Fruit fly (Drosophila melanogaster) whole organism, embryonic: ENCODE results near the gene NaPi-III.

Experiments used
- Atf-2 ChIP-seq: fragments of 200-800 bp; sonication (Bioruptor generic); optimal IDR thresholded peaks from 2 replicates; lab custom pipeline; 2016; ENCODE audit warnings: missing biosample characterization, missing genetic modification characterization
- CG1024 ChIP-seq: fragments of 200-800 bp; sonication (Bioruptor generic); IDR thresholded peaks from 2 replicates; pipeline ENCODE4 v1.3.6; 2022; ENCODE audit warnings: missing biosample characterization, missing genetic modification characterization
- CG11695 ChIP-seq: fragments of 200-800 bp; sonication (Bioruptor generic); IDR thresholded peaks from 3 replicates; pipeline ENCODE4 v1.3.6; 2022; ENCODE audit warnings: missing biosample characterization, missing genetic modification characterization
- CG16779 ChIP-seq: fragments of 200-800 bp; sonication (Bioruptor generic); IDR thresholded peaks from 2 replicates; pipeline ENCODE4 v1.3.6; 2022; ENCODE audit warnings: missing biosample characterization, missing genetic modification characterization
- CG17361 ChIP-seq: fragments of 200-800 bp; sonication (Bioruptor generic); IDR thresholded peaks from 3 replicates; pipeline ENCODE4 v1.3.6; 2022; ENCODE audit warnings: missing biosample characterization, missing genetic modification characterization
- CG18619 ChIP-seq: fragments of 200-800 bp; sonication (Bioruptor generic); optimal IDR thresholded peaks from 3 replicates; lab custom pipeline; 2017; ENCODE audit warnings: missing biosample characterization, mild to moderate bottlenecking, missing genetic modification characterization
- CG2120 ChIP-seq: fragments of 200-800 bp; sonication (Bioruptor generic); optimal IDR thresholded peaks from 3 replicates; lab custom pipeline; 2016; ENCODE audit warnings: missing biosample characterization, missing genetic modification characterization
- CG33557 ChIP-seq: fragments of 200-800 bp; sonication (Bioruptor generic); optimal IDR thresholded peaks from 2 replicates; lab custom pipeline; 2019; ENCODE audit warnings: missing biosample characterization, mild to moderate bottlenecking, missing genetic modification characterization, moderate library complexity
- CG3407 ChIP-seq: fragments of 200-800 bp; sonication (Bioruptor generic); optimal IDR thresholded peaks from 2 replicates; lab custom pipeline; 2018; ENCODE audit warnings: missing biosample characterization, mild to moderate bottlenecking, missing genetic modification characterization
- CG6654 ChIP-seq: fragments of 200-800 bp; sonication (Bioruptor generic); optimal IDR thresholded peaks from 2 replicates; lab custom pipeline; 2017; ENCODE audit warnings: missing biosample characterization, mild to moderate bottlenecking, missing genetic modification characterization
- CG7271 ChIP-seq: fragments of 200-800 bp; sonication (Bioruptor generic); optimal IDR thresholded peaks from 2 replicates; lab custom pipeline; 2018; ENCODE audit warnings: missing biosample characterization, mild to moderate bottlenecking, missing genetic modification characterization, moderate library complexity
- CG7928 ChIP-seq: fragments of 200-800 bp; sonication (Bioruptor generic); optimal IDR thresholded peaks from 2 replicates; lab custom pipeline; 2017; ENCODE audit warnings: missing biosample characterization, mild to moderate bottlenecking, missing genetic modification characterization
- CoRest ChIP-seq: fragments of 200-800 bp; sonication (Bioruptor generic); optimal IDR thresholded peaks from 3 replicates; lab custom pipeline; 2018; ENCODE audit warnings: missing biosample characterization, mild to moderate bottlenecking, missing genetic modification characterization, moderate library complexity
- D19B ChIP-seq: fragments of 200-800 bp; sonication (Bioruptor generic); optimal IDR thresholded peaks from 2 replicates; lab custom pipeline; 2017; ENCODE audit warnings: missing biosample characterization, mild to moderate bottlenecking, missing genetic modification characterization
- Dip3 ChIP-seq: fragments of 200-800 bp; sonication (Bioruptor generic); optimal IDR thresholded peaks from 3 replicates; lab custom pipeline; 2016; ENCODE audit warnings: missing biosample characterization, missing genetic modification characterization
- HLH4C ChIP-seq: fragments of 200-800 bp; sonication (Bioruptor generic); IDR thresholded peaks from 3 replicates; pipeline ENCODE4 v1.3.6; 2022; ENCODE audit warnings: missing biosample characterization, missing genetic modification characterization; ENCODE audit not compliant: partially characterized antibody
- Hand ChIP-seq: fragments of 200-800 bp; sonication (Bioruptor generic); optimal IDR thresholded peaks from 2 replicates; lab custom pipeline; 2017; ENCODE audit warnings: mild to moderate bottlenecking, missing biosample characterization, missing genetic modification reagents, missing genetic modification characterization
- Hmx ChIP-seq: fragments of 200-800 bp; sonication (Bioruptor generic); optimal IDR thresholded peaks from 2 replicates; lab custom pipeline; 2016; ENCODE audit warnings: missing biosample characterization, missing genetic modification characterization
- Hr51 ChIP-seq, 2 experiments: fragments of 200-800 bp; sonication (Bioruptor generic); optimal IDR thresholded peaks; 2 replicates in 1 of 2; 3 replicates in 1 of 2; lab custom pipeline; 2016 to 2018; ENCODE audit warnings: missing biosample characterization in 2 of 2, missing genetic modification characterization in 2 of 2, mild to moderate bottlenecking in 1 of 2, moderate library complexity in 1 of 2
- Myb ChIP-seq: fragments of 200-800 bp; sonication (Bioruptor generic); optimal IDR thresholded peaks from 2 replicates; lab custom pipeline; 2016; ENCODE audit warnings: missing biosample characterization, missing genetic modification characterization
- NC2α ChIP-seq: fragments of 200-800 bp; sonication (Bioruptor generic); optimal IDR thresholded peaks from 2 replicates; lab custom pipeline; 2016; ENCODE audit warnings: missing biosample characterization, missing genetic modification characterization
- NC2β ChIP-seq: fragments of 200-800 bp; sonication (Bioruptor generic); optimal IDR thresholded peaks from 2 replicates; lab custom pipeline; 2016; ENCODE audit warnings: missing biosample characterization, missing genetic modification characterization
- Side ChIP-seq: fragments of 200-800 bp; sonication (Bioruptor generic); optimal IDR thresholded peaks from 2 replicates; lab custom pipeline; 2016; ENCODE audit warnings: missing biosample characterization, missing genetic modification characterization
- Sox100B ChIP-seq: fragments of 200-800 bp; sonication (Bioruptor generic); optimal IDR thresholded peaks from 3 replicates; lab custom pipeline; 2018; ENCODE audit warnings: missing biosample characterization, mild to moderate bottlenecking, missing genetic modification characterization
- Sry-β ChIP-seq: fragments of 200-800 bp; sonication (Bioruptor generic); optimal IDR thresholded peaks from 2 replicates; lab custom pipeline; 2018; ENCODE audit warnings: missing biosample characterization, mild to moderate bottlenecking, missing genetic modification characterization, moderate library complexity
- Usf ChIP-seq: fragments of 200-800 bp; sonication (Bioruptor generic); optimal IDR thresholded peaks from 2 replicates; lab custom pipeline; 2017; ENCODE audit warnings: missing genotype, missing biosample characterization, missing genetic modification characterization
- bcd ChIP-seq: fragments of 200-800 bp; sonication (Bioruptor generic); optimal IDR thresholded peaks from 2 replicates; lab custom pipeline; 2017; ENCODE audit warnings: missing biosample characterization, mild to moderate bottlenecking, missing genetic modification characterization
- bigmax ChIP-seq: fragments of 200-800 bp; sonication (Bioruptor generic); optimal IDR thresholded peaks from 2 replicates; lab custom pipeline; 2018; ENCODE audit warnings: missing biosample characterization, mild to moderate bottlenecking, missing genetic modification characterization
- chinmo ChIP-seq: fragments of 200-800 bp; sonication (Bioruptor generic); IDR thresholded peaks from 4 replicates; pipeline ENCODE4 v1.3.6; 2022; ENCODE audit warnings: missing biosample characterization, missing genetic modification characterization; ENCODE audit not compliant: partially characterized antibody
- chn ChIP-seq: fragments of 200-800 bp; sonication (Bioruptor generic); optimal IDR thresholded peaks from 2 replicates; lab custom pipeline; 2016; ENCODE audit warnings: missing biosample characterization, missing genetic modification characterization
- ewg ChIP-seq: fragments of 200-800 bp; sonication (Bioruptor generic); optimal IDR thresholded peaks from 3 replicates; lab custom pipeline; 2017; ENCODE audit warnings: mild to moderate bottlenecking, missing biosample characterization, missing genetic modification reagents, missing genetic modification characterization
- eyg ChIP-seq: fragments of 200-800 bp; sonication (Bioruptor generic); optimal IDR thresholded peaks from 3 replicates; lab custom pipeline; 2016; ENCODE audit warnings: missing biosample characterization, missing genetic modification characterization
- ftz-f1 ChIP-seq: fragments of 200-800 bp; sonication (Bioruptor generic); optimal IDR thresholded peaks from 2 replicates; lab custom pipeline; 2016; ENCODE audit warnings: missing biosample characterization, missing genetic modification characterization
- gcm ChIP-seq: fragments of 200-800 bp; sonication (Bioruptor generic); optimal IDR thresholded peaks from 2 replicates; lab custom pipeline; 2019; ENCODE audit warnings: missing biosample characterization, mild to moderate bottlenecking, missing genetic modification characterization, moderate library complexity
- gt ChIP-seq: fragments of 200-800 bp; sonication (Bioruptor generic); IDR thresholded peaks from 2 replicates; pipeline ENCODE4 v1.3.6; 2022; ENCODE audit warnings: missing biosample characterization, missing genetic modification characterization
- ham ChIP-seq: fragments of 200-800 bp; sonication (Bioruptor generic); IDR thresholded peaks from 2 replicates; pipeline ENCODE4 v1.3.6; 2022; ENCODE audit warnings: missing biosample characterization, missing genetic modification characterization
- hth ChIP-seq: fragments of >200 bp; optimal IDR thresholded peaks from 2 replicates; lab custom pipeline; 2017; ENCODE audit warnings: inconsistent platforms
- insv ChIP-seq, 2 experiments: fragments of 200-800 bp; sonication (Bioruptor generic); optimal IDR thresholded peaks; 3 replicates each; lab custom pipeline; 2016 to 2018; ENCODE audit warnings: missing biosample characterization in 2 of 2, missing genetic modification characterization in 2 of 2
- jigr1 ChIP-seq: fragments of 200-800 bp; sonication (Bioruptor generic); IDR thresholded peaks from 3 replicates; pipeline ENCODE4 v1.3.6; 2022; ENCODE audit warnings: missing biosample characterization, missing genetic modification characterization
- lilli ChIP-seq: fragments of 200-800 bp; sonication (Bioruptor generic); optimal IDR thresholded peaks from 3 replicates; lab custom pipeline; 2016; ENCODE audit warnings: missing biosample characterization, missing genetic modification characterization
- mld ChIP-seq: fragments of 200-800 bp; sonication (Bioruptor generic); IDR thresholded peaks from 3 replicates; pipeline ENCODE4 v1.3.6; 2022; ENCODE audit warnings: missing biosample characterization, missing genetic modification characterization; ENCODE audit not compliant: partially characterized antibody
- p53 ChIP-seq: fragments of 200-800 bp; sonication (Bioruptor generic); optimal IDR thresholded peaks from 2 replicates; lab custom pipeline; 2016; ENCODE audit warnings: missing biosample characterization, missing genetic modification characterization
- pb ChIP-seq: fragments of 200-800 bp; sonication (Bioruptor generic); optimal IDR thresholded peaks from 3 replicates; lab custom pipeline; 2016; ENCODE audit warnings: missing biosample characterization, missing genetic modification characterization
- schlank ChIP-seq: fragments of 200-800 bp; sonication (Bioruptor generic); optimal IDR thresholded peaks from 2 replicates; lab custom pipeline; 2018; ENCODE audit warnings: missing biosample characterization, mild to moderate bottlenecking, missing genetic modification characterization
- sd ChIP-seq: fragments of 200-800 bp; sonication (Bioruptor generic); optimal IDR thresholded peaks from 3 replicates; lab custom pipeline; 2018; ENCODE audit warnings: missing biosample characterization, mild to moderate bottlenecking, missing genetic modification characterization, moderate library complexity
- sens-2 ChIP-seq: fragments of 200-800 bp; sonication (Bioruptor generic); IDR thresholded peaks from 2 replicates; pipeline ENCODE4 v1.3.6; 2022; ENCODE audit warnings: missing biosample characterization, missing genetic modification characterization
- tna ChIP-seq: fragments of 200-800 bp; sonication (Bioruptor generic); IDR thresholded peaks from 2 replicates; pipeline ENCODE4 v1.3.6; 2022; ENCODE audit warnings: missing biosample characterization, missing genetic modification characterization; ENCODE audit not compliant: partially characterized antibody
- trem ChIP-seq: fragments of 200-800 bp; optimal IDR thresholded peaks from 3 replicates; lab custom pipeline; 2019; ENCODE audit warnings: missing biosample characterization, mild to moderate bottlenecking, missing genetic modification characterization, moderate library complexity
- ttk ChIP-seq: fragments of 200-800 bp; sonication (Bioruptor generic); IDR thresholded peaks from 2 replicates; pipeline ENCODE4 v2.1.2; 2022; ENCODE audit warnings: missing biosample characterization, missing genetic modification characterization

Gene NaPi-III

DNA sequence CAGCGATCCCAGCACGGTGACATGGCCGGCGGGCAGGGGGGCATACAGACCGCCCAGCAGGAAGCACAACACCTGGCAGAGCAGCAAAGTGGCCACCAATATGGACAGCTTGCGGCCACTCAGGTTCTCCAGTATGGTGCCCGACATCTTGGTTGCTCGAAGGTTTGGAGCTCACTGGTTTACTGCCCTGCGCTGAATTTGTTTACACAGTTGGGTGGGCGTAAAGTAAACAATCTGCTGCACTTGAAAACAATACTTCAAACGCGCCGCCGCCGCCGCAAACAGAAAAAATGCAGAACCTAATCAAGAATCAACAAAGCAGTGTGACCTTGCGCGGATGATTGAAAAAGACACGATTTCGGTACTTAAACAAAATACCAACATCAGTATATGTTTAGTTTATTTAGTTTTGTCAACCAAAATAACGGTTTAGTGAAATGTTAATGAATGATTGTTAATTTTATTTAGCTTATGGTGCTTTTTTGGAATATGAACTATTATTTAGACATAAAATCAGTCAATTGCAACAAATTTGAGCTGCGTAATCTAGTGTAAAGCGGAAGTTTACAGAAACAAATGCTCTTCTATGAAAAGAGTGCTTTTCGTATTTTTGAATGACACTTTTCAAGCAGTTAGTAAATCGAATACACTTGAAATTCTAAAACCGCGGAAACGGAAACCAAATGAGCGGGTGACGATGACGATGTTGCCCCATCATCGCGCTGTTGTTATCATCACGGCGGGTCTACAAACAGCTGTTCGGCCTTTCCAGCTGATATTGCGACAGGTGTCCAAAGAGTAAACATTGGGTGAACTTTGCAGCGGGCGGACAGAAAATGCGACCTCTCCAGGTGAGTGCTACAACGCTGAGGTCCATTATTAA is 46.4 kb downstream of the NaPi-III start, which contains the start of the genes wls and Adck5 (continued):
- TF ChIP-seq Hr51 (GFP tag; optimal IDR thresholded peaks at IDR 0.05; lab: Kevin White, UChicago) (no peak), CG33557 (GFP tag; lab: Kevin White, UChicago) (no peak), insv (GFP tag; optimal IDR thresholded peaks at IDR 0.05; lab: Kevin White, UChicago) (peak in 1 of 2 experiments; percentile 70), hth (no peak), ham (GFP tag; lab: Robert Waterston, UW) (no peak), HLH4C (GFP tag; lab: Robert Waterston, UW) (no peak), bcd (GFP tag; lab: Kevin White, UChicago) (peak; percentile 59), sens-2 (GFP tag; lab: Robert Waterston, UW) (no peak), NC2β (GFP tag; lab: Kevin White, UChicago) (peak; percentile 26), D19B (no peak), pb (peak; percentile 17), CG7271 (tag; lab: Kevin White, UChicago) (peak; percentile 50), Sry-β (GFP tag; lab: Kevin White, UChicago) (no peak), ewg (GFP tag; lab: Kevin White, UChicago) (peak; percentile 12), CG2120 (GFP tag; lab: Kevin White, UChicago) (no peak), trem (tag; lab: Kevin White, UChicago) (peak; percentile 5), NC2α (GFP tag; lab: Kevin White, UChicago) (no peak), Hmx (GFP tag; lab: Kevin White, UChicago) (no peak), CG7928 (GFP tag; lab: Kevin White, UChicago) (no peak), CG17361 (peak; percentile 62; the same call in 2 of the 3 replicates), bigmax (GFP tag; lab: Kevin White, UChicago) (peak; percentile 41), Side (GFP tag; lab: Kevin White, UChicago) (peak; percentile 70), ttk (no peak), p53 (GFP tag; lab: Kevin White, UChicago) (peak; percentile 7), mld (GFP tag; lab: Robert Waterston, UW) (no peak), chn (GFP tag; lab: Kevin White, UChicago) (no peak), CG3407 (GFP tag; lab: Kevin White, UChicago) (peak; percentile 11), lilli (peak; percentile 26), CG6654 (no peak), CG18619 (GFP tag; lab: Kevin White, UChicago) (peak; percentile 27), gt (GFP tag; lab: Robert Waterston, UW) (no peak), CG16779 (GFP tag; lab: Robert Waterston, UW) (peak; percentile 38; the same call in 1 of the 2 replicates), sd (tag; lab: Kevin White, UChicago) (no peak), jigr1 (GFP tag; lab: Robert Waterston, UW) (no peak), eyg (GFP tag; lab: Kevin White, UChicago) (peak; percentile 40), Atf-2 (GFP tag; lab: Kevin White, UChicago) (no peak), ftz-f1 (GFP tag; lab: Kevin White, UChicago) (no peak), Sox100B (GFP tag; lab: Kevin White, UChicago) (no peak), gcm (GFP tag; lab: Kevin White, UChicago) (peak; percentile 26), CG1024 (GFP tag; lab: Robert Waterston, UW) (no peak; the same call in 1 of the 2 replicates), Myb (GFP tag; lab: Kevin White, UChicago) (peak; percentile 71), Dip3 (peak; percentile 12), Usf (GFP tag; lab: Kevin White, UChicago) (no peak), CoRest (tag; lab: Kevin White, UChicago) (peak; percentile 60), Hand (no peak), CG11695 (GFP tag; lab: Robert Waterston, UW) (no peak), schlank (peak; percentile 71), chinmo (GFP tag; lab: Robert Waterston, UW) (0 out of 4 replicates have a peak, but pooled peaks have one; percentile 40), tna (GFP tag; lab: Robert Waterston, UW) (no peak)
